Worm (Caenorhabditis elegans) whole organism, mixed stage, embryonic: ENCODE measurements around the gene glr-2.

Source experiments
- M03D4.4 ChIP-seq: sonication (generic microtip); optimal IDR thresholded peaks from 2 replicates; lab custom pipeline; 2017; ENCODE audit warnings: mild to moderate bottlenecking, missing genetic modification characterization, missing compliant biosample characterization
- ceh-39 ChIP-seq: fragments of 150-350 bp; optimal IDR thresholded peaks from 2 replicates; lab custom pipeline; 2014; ENCODE audit warnings: missing biosample characterization, missing genetic modification characterization
- ceh-43 ChIP-seq: fragments of 200-800 bp; sonication (Bioruptor generic); optimal IDR thresholded peaks from 2 replicates; lab custom pipeline; 2018; ENCODE audit warnings: mild to moderate bottlenecking, missing genetic modification characterization, moderate library complexity, missing compliant biosample characterization
- ces-1 ChIP-seq: fragments of 150-350 bp; optimal IDR thresholded peaks from 2 replicates; lab custom pipeline; 2014; ENCODE audit warnings: missing biosample characterization, missing genetic modification reagents, missing genetic modification characterization
- cnd-1 ChIP-seq: fragments of 200-800 bp; sonication (Bioruptor generic); optimal IDR thresholded peaks from 2 replicates; lab custom pipeline; 2018; ENCODE audit warnings: mild to moderate bottlenecking, missing genetic modification characterization, missing compliant biosample characterization
- elt-1 ChIP-seq: sonication (generic microtip); optimal IDR thresholded peaks from 2 replicates; lab custom pipeline; 2017; ENCODE audit warnings: missing genetic modification characterization, mild to moderate bottlenecking, missing compliant biosample characterization, antibody characterized with exemption, moderate library complexity, borderline replicate concordance; ENCODE audit not compliant: insufficient read depth
- elt-3 ChIP-seq: fragments of 150-350 bp; optimal IDR thresholded peaks from 2 replicates; lab custom pipeline; 2014; ENCODE audit warnings: missing biosample characterization, missing genetic modification characterization
- flh-1 ChIP-seq: fragments of 200-800 bp; sonication (Bioruptor generic); optimal IDR thresholded peaks from 2 replicates; lab custom pipeline; 2018; ENCODE audit warnings: mild to moderate bottlenecking, missing genetic modification characterization, moderate library complexity, missing compliant biosample characterization
- ham-2 ChIP-seq: fragments of 200-800 bp; sonication (Bioruptor generic); optimal IDR thresholded peaks from 2 replicates; lab custom pipeline; 2018; ENCODE audit warnings: mild to moderate bottlenecking, missing genetic modification characterization, missing compliant biosample characterization
- hlh-1 ChIP-seq: fragments of 150-350 bp; optimal IDR thresholded peaks from 2 replicates; lab custom pipeline; 2014; ENCODE audit warnings: missing biosample characterization, missing genetic modification reagents, missing genetic modification characterization
- lin-32 ChIP-seq: fragments of 200-800 bp; sonication (Bioruptor generic); optimal IDR thresholded peaks from 2 replicates; lab custom pipeline; 2018; ENCODE audit warnings: mild to moderate bottlenecking, missing genetic modification characterization, missing compliant biosample characterization
- lsy-2 ChIP-seq: fragments of 150-350 bp; optimal IDR thresholded peaks from 2 replicates; lab custom pipeline; 2014; ENCODE audit warnings: missing biosample characterization, missing genetic modification characterization
- mab-5 ChIP-seq: fragments of 150-350 bp; optimal IDR thresholded peaks from 2 replicates; lab custom pipeline; 2014; ENCODE audit warnings: missing biosample characterization, missing genetic modification characterization
- mls-2 ChIP-seq: sonication (generic microtip); optimal IDR thresholded peaks from 2 replicates; lab custom pipeline; 2016; ENCODE audit warnings: mild to moderate bottlenecking, missing genetic modification characterization, moderate library complexity, missing compliant biosample characterization
- nhr-12 ChIP-seq: fragments of 150-350 bp; optimal IDR thresholded peaks from 2 replicates; lab custom pipeline; 2014; ENCODE audit warnings: missing biosample characterization, missing genetic modification characterization
- nhr-2 ChIP-seq: fragments of 150-350 bp; optimal IDR thresholded peaks from 2 replicates; lab custom pipeline; 2014; ENCODE audit warnings: missing biosample characterization, missing genetic modification characterization
- nhr-237 ChIP-seq: fragments of 150-350 bp; optimal IDR thresholded peaks from 2 replicates; lab custom pipeline; 2014; ENCODE audit warnings: missing biosample characterization, missing genetic modification characterization
- nhr-28 ChIP-seq: fragments of 150-350 bp; optimal IDR thresholded peaks from 2 replicates; lab custom pipeline; 2014; ENCODE audit warnings: missing biosample characterization, missing genetic modification characterization
- pha-4 ChIP-seq: fragments of 150-350 bp; optimal IDR thresholded peaks from 2 replicates; lab custom pipeline; 2018; ENCODE audit warnings: missing biosample characterization, missing genetic modification reagents, missing genetic modification characterization
- sem-2 ChIP-seq: fragments of 200-800 bp; sonication (Bioruptor generic); optimal IDR thresholded peaks from 2 replicates; lab custom pipeline; 2018; ENCODE audit warnings: mild to moderate bottlenecking, missing genetic modification characterization, missing compliant biosample characterization
- sptf-1 ChIP-seq: sonication (generic microtip); optimal IDR thresholded peaks from 2 replicates; lab custom pipeline; 2017; ENCODE audit warnings: mild to moderate bottlenecking, missing genetic modification characterization, moderate library complexity, missing compliant biosample characterization
- tbx-8 ChIP-seq: fragments of 200-800 bp; sonication (Bioruptor generic); optimal IDR thresholded peaks from 2 replicates; lab custom pipeline; 2018; ENCODE audit warnings: mild to moderate bottlenecking, missing genetic modification characterization, moderate library complexity, missing compliant biosample characterization
- unc-120 ChIP-seq: sonication (generic microtip); optimal IDR thresholded peaks from 2 replicates; lab custom pipeline; 2017; ENCODE audit warnings: missing genetic modification characterization, missing compliant biosample characterization; ENCODE audit not compliant: poor library complexity, severe bottlenecking
- unc-62 ChIP-seq: fragments of 150-350 bp; optimal IDR thresholded peaks from 2 replicates; lab custom pipeline; 2014; ENCODE audit warnings: missing biosample characterization, missing genetic modification reagents, missing genetic modification characterization
- zip-8 ChIP-seq: fragments of 150-350 bp; optimal IDR thresholded peaks from 2 replicates; lab custom pipeline; 2014; ENCODE audit warnings: missing biosample characterization, missing genetic modification characterization
- ztf-11 ChIP-seq: fragments of 150-350 bp; optimal IDR thresholded peaks from 2 replicates; lab custom pipeline; 2014; ENCODE audit warnings: missing biosample characterization, missing genetic modification characterization

The glr-2 gene

DNA sequence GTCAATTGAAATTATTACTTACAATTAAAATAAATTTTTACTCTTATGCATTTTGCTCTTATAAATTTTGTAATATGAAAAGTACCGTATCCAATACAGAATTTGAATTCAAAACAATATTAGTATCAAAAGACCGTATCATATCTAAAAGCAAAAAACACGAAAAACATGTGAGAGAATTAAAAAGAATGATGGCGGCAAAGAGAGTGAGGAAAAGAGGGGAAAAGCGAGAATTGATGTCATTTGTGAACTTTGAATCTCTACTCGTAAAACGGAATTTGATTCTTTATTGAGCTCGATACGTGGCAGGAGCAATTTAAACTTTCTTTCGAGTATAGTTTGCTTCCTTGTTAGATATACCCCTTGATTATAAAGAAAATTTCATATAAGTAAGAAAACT, 9.8 kb upstream of the glr-2 start:
- TF ChIP-seq ces-1 (GFP tag; lab: Kevin White, UChicago) (peak; percentile 13), sem-2 (no peak)
- TF ChIP-seq, all 35 proteins: peak for 1

DNA sequence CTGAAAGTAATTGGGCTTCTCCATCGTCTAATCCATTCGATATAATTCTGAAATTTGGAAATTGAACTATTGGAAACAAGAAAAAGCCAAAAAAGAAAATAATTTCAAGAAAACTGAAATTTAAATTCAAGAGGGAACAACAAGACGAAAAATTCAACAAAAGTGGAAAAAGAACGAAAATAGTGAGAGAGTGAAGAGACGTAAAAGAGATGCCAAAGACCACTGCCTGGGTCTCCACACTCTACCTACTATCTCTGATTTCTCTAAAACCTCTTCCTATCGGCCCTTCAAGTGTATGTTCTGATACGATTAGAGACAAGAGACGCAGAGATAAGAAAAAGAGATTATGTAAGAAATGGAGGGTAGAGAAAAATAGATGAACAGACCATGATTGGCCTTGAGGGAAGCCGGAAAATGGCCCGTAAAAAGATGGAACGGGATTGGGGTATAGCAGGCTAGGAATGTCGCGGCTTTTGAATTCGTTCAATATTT, 9.0 kb upstream of the glr-2 start, which contains the start of gene ogt-1:
TSS of gene ogt-1 (minus strand) at position 51 of the 492 bp plus-strand sequence.
- TF ChIP-seq nhr-2, result peak; percentile 31
- no peak for TF ChIP-seq mab-5 (tag; lab: Kevin White, UChicago)
- TF ChIP-seq nhr-237 (tag; lab: Kevin White, UChicago), result peak; percentile 87
- peak; percentile 57 for TF ChIP-seq pha-4 (tag; lab: Kevin White, UChicago)
- peak; percentile 68 for TF ChIP-seq elt-3 (tag; lab: Kevin White, UChicago)
- no peak for TF ChIP-seq elt-1 (tag; lab: Kevin White, UChicago)
- peak; percentile 42 for TF ChIP-seq ceh-39 (tag; lab: Kevin White, UChicago)
- peak; percentile 79 for TF ChIP-seq lsy-2 (tag; lab: Kevin White, UChicago)
- no peak for TF ChIP-seq ceh-43
- peak; percentile 76 for TF ChIP-seq unc-62
- peak; percentile 9 for TF ChIP-seq sptf-1
- peak; percentile 80 for TF ChIP-seq ham-2
- TF ChIP-seq ces-1 (GFP tag; lab: Kevin White, UChicago), result peak; percentile 99
- TF ChIP-seq unc-120 (tag; lab: Kevin White, UChicago), result peak; percentile 69
- TF ChIP-seq hlh-1 (tag; lab: Kevin White, UChicago), result peak; percentile 42

DNA sequence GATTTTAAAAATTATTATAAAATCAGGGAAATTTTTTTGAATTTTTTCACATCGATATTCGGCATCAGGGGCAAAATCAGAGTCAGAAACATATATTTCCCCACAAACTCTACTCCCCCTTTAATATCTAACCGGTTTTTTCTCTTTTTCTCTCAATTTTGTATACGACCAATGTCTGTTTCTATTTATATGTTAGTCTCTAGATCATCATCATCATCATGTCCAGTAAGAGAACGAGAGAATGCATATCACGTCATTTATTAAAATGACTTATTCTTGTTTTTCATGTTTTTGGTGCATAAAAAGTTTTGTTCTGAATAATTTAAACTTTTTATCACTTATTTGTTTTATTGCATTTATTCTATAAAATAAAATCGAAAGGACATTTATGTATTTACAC, 7.8 kb upstream of the glr-2 start:
- TF ChIP-seq mls-2 (tag; lab: Kevin White, UChicago) (no peak), ztf-11 (tag; lab: Kevin White, UChicago) (no peak)
- TF ChIP-seq, all 35 proteins: peak for 0

DNA sequence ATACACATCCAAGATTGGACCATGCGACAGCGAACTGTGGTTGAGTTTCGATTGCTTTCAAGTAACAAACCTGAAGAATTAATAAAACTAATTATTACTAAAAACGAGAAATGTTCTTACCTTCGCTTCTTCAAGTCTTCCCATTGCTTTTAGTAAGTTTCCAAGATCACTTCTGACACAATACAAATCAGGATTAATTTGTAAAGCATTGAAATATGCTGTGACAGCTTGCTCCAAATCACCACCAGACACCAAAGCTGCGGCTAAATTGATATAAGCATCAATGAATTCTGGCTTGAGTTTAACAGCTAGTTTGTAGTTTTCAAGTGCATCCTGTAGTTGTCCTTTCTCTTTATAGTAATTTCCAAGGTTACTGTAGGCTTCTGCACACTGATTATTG, 5.4 kb upstream of the glr-2 start:
- no peak for TF ChIP-seq zip-8
- no peak for TF ChIP-seq nhr-12 (tag; lab: Kevin White, UChicago)
- TF ChIP-seq nhr-28, result no peak
- no peak for TF ChIP-seq ham-2
- no peak for TF ChIP-seq elt-3 (tag; lab: Kevin White, UChicago)
- TF ChIP-seq nhr-2, result no peak
- TF ChIP-seq M03D4.4 (tag; lab: Kevin White, UChicago), result no peak
- no peak for TF ChIP-seq tbx-8 (GFP tag; lab: Kevin White, UChicago)
- TF ChIP-seq hlh-1 (tag; lab: Kevin White, UChicago), result no peak
- no peak for TF ChIP-seq pha-4 (tag; lab: Kevin White, UChicago)
- TF ChIP-seq unc-120 (tag; lab: Kevin White, UChicago), result no peak
- TF ChIP-seq, all 35 proteins: peak for 0

DNA sequence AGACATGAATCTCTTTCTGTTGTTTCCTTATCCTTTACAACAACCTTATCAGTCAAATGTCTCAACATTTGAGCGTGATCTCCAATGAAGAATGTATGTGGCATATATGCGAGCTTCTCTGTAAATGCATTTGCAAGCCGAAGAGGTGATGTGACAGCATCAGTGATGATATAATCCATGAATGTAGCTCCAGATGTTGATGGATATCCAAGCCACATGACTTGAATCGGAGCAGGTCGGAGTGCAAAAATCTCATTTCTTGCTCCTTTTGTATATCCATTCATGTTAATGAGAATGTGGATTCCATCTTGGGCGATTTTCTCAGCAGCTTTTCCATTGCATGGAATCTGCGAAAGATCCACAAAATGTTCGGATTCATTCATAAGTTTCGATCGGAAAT, 3.4 kb upstream of the glr-2 start:
- no peak for TF ChIP-seq sem-2
- no peak for TF ChIP-seq cnd-1

DNA sequence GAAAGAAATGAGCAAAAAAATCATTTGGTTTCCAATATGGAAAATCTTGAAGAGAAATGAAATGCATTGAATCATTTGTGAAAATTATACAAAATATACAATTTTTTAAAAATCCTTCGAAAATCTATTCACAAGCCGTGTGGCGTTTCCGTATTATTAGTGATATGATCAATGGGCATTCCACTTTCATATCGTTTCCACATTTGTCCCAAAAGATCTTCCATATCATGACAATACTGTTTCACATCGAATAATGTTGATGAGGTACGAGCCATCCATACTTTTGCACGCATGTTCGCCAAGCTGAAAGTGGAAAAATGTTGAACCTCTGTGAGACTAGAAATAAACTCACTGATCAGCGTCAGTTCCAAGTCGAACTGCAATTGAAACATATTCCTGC, 1.6 kb upstream of the glr-2 start:
- TF ChIP-seq lsy-2 (tag; lab: Kevin White, UChicago) (no peak), unc-120 (tag; lab: Kevin White, UChicago) (no peak), ceh-39 (tag; lab: Kevin White, UChicago) (no peak), flh-1 (no peak), pha-4 (tag; lab: Kevin White, UChicago) (no peak), ceh-43 (no peak), ces-1 (GFP tag; lab: Kevin White, UChicago) (no peak), cnd-1 (no peak), hlh-1 (tag; lab: Kevin White, UChicago) (no peak), mab-5 (tag; lab: Kevin White, UChicago) (no peak), sem-2 (no peak), lin-32 (GFP tag; lab: Kevin White, UChicago) (no peak), elt-3 (tag; lab: Kevin White, UChicago) (no peak)
- TF ChIP-seq, all 35 proteins: peak for 0

DNA sequence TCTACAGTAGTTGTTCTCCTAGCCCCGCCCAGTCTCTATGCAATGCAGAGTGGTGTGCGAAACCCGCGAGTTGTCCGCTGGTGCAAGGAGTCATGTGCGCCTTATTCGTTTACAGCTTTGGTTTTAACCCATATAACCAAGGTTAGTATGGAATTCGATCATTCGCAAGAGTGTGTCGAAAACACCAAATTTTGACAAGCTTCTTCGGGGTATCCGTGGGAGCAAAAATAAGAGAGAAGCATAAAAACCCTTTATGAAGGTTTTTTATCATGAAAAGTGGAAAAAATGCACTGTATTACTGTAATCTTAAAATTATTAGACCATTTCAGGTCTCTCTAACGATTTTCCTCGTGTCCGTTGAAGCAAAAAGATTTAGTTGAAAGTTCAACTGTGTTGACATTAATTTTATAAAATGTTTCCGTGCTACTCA, 2.6 kb downstream of the glr-2 start:
- peak; percentile 5 for TF ChIP-seq ces-1 (GFP tag; lab: Kevin White, UChicago)
- no peak for TF ChIP-seq mls-2 (tag; lab: Kevin White, UChicago)
- no peak for TF ChIP-seq sem-2
- no peak for TF ChIP-seq elt-1 (tag; lab: Kevin White, UChicago)
